Fruit fly (Drosophila melanogaster): ENCODE results near the gene yem.

The yem gene

DNA sequence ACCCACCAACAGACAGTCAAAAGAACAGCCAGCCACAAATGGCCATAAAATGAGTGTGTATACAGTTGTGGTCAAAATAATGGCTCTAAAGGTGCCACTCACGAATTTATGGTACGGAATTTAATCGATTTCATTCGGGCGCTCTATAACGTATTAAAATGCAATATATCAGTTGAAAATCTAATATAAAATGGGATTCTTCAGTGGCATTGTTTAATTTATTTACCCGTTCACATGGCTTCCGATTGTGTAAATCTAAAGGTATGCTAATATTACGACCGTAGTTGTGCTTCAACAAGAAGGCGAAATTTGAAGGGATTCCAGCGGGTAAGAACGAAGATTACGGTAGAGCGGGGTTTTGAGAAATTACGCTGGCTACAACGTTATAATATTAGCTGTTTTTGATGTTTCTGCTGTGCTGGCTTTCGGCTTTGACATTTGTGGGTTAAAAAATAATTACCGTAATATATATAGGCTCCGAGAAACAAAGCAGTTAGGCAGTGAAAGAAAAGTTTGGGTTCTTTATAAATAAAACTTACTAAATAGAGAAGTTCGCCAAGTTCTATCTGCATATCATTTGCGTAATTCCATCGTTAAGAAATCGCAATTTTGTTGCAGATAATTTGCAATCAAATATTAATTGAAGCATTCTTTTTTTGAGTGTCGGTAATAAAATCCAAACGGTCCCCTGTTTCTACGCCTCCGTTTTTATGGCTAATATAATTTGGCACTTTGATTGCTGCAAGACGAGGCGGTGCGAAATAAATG, 46.9 kb downstream of the yem start:
- TF ChIP-seq CG5204 (GFP tag; optimal IDR thresholded peaks at IDR 0.05) = no peak
- TF ChIP-seq CG1620 (GFP tag; optimal IDR thresholded peaks at IDR 0.05) = no peak
- TF ChIP-seq Crg-1 (GFP tag; optimal IDR thresholded peaks at IDR 0.05) = no peak
- TF ChIP-seq ovo (GFP tag; optimal IDR thresholded peaks at IDR 0.05) = no peak
- TF ChIP-seq toe (GFP tag; optimal IDR thresholded peaks at IDR 0.05) = no peak
- TF ChIP-seq CG12768 (GFP tag; optimal IDR thresholded peaks at IDR 0.05) = no peak
- no peak for TF ChIP-seq CG7045 (GFP tag; optimal IDR thresholded peaks at IDR 0.05)
- TF ChIP-seq bab1 (GFP tag; optimal IDR thresholded peaks at IDR 0.05) = no peak
- TF ChIP-seq Mnt (GFP tag; optimal IDR thresholded peaks at IDR 0.05) = no peak

DNA sequence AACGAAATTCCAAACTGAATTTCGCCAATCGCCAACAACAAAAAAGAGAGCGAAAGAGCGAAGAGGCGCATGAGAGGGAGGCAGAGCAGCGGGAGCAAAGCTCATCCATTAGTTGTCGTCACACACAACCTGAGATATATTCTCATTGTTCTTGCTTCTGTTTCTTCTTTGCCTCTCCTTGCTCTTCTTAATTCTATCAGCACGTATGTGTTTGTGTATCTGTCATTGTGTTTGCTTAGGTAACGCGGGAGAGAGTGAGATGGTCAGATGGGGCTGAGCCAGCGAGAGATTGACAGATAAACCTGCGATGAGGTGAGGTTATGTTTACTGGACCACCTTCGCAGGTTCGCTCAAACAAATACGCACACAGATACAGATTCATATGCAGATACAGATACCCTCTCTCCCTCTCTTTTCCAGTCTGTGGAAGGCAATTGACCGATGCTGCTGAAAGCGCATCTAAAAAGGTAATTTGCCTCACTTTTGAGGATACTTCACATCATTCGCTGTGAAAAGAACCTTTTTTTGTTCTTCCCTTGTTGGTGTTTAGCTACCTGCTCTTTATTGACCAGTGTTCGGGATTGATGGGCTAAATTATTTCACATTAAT, 48.6 kb downstream of the yem start:
- peak; percentile 22 for TF ChIP-seq kay (GFP tag; ENCODE audit: borderline replicate concordance)
- TF ChIP-seq toe (GFP tag; optimal IDR thresholded peaks at IDR 0.05) = peak; percentile 53
- TF ChIP-seq CG7101 (tag; optimal IDR thresholded peaks at IDR 0.05) = peak; percentile 27
- no peak for TF ChIP-seq cnc (optimal IDR thresholded peaks at IDR 0.05)
- peak; percentile 33 for TF ChIP-seq CG33017 (tag; optimal IDR thresholded peaks at IDR 0.05)
- TF ChIP-seq CG12768 (GFP tag; optimal IDR thresholded peaks at IDR 0.05) = peak; percentile 67
- TF ChIP-seq CG11617 (GFP tag; optimal IDR thresholded peaks at IDR 0.05) = peak; percentile 2
- TF ChIP-seq tj (GFP tag; optimal IDR thresholded peaks at IDR 0.05) = peak; percentile 45
- peak; percentile 12 for TF ChIP-seq Mnt (GFP tag; optimal IDR thresholded peaks at IDR 0.05)
- no peak for TF ChIP-seq cic (GFP tag; optimal IDR thresholded peaks at IDR 0.05)
- TF ChIP-seq CG14711 (tag; optimal IDR thresholded peaks at IDR 0.05) = no peak
- peak; percentile 8 for TF ChIP-seq pad (GFP tag; optimal IDR thresholded peaks at IDR 0.05)
- TF ChIP-seq Hr96 (GFP tag; optimal IDR thresholded peaks at IDR 0.05) = no peak
- TF ChIP-seq CG7045 (GFP tag; optimal IDR thresholded peaks at IDR 0.05) = peak; percentile 36
- no peak for TF ChIP-seq CG1620 (GFP tag; optimal IDR thresholded peaks at IDR 0.05)
- TF ChIP-seq Crg-1 (GFP tag; optimal IDR thresholded peaks at IDR 0.05) = peak; percentile 37
- no peak for TF ChIP-seq Clk (GFP tag; optimal IDR thresholded peaks at IDR 0.05)
- no peak for TF ChIP-seq ovo (GFP tag; optimal IDR thresholded peaks at IDR 0.05)

DNA sequence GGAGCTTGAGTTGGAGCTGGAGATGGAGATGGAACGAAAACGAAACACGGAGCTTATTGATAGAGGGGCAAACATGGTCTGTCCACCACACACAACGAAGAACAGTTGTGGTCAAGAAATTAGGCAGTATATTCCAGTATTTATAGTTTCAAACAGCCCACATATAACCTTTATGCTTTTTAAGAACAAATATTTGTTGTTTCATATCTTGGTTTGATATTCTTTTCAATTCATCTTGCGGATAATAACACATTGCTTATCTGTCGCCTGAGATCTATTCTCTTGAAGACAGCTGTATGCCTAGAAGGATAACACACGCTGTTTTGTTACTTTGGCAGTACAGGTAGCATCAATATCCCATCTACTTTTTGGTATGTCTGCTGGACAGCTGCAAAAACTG, 49.8 kb downstream of the yem start:
- TF ChIP-seq Clk (GFP tag; optimal IDR thresholded peaks at IDR 0.05) = no peak
- TF ChIP-seq bab1 (GFP tag; optimal IDR thresholded peaks at IDR 0.05) = no peak
- TF ChIP-seq CG7101 (tag; optimal IDR thresholded peaks at IDR 0.05) = no peak
- TF ChIP-seq toe (GFP tag; optimal IDR thresholded peaks at IDR 0.05) = no peak
- no peak for TF ChIP-seq ovo (GFP tag; optimal IDR thresholded peaks at IDR 0.05)

DNA sequence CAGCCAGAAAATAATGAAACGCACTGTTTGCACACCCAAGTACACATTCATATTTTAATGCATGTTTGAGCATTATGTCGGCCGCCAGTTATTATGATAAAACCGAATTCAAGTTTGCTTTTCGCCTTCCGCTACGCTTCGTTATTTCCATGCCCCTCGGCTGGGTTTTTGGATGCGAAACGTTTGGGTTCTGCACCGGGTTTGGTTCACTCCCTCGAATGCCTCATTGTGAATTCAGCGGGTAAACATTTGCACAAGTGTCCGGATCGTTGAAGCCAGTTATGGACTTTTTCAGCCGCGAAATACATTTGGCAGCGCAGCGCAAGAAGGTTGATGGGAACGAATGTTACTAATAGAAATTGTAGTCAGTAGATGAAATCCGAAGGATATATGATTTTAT, 51.5 kb downstream of the yem start:
- TF ChIP-seq Clk (GFP tag; optimal IDR thresholded peaks at IDR 0.05) = no peak
- no peak for TF ChIP-seq cic (GFP tag; optimal IDR thresholded peaks at IDR 0.05)

DNA sequence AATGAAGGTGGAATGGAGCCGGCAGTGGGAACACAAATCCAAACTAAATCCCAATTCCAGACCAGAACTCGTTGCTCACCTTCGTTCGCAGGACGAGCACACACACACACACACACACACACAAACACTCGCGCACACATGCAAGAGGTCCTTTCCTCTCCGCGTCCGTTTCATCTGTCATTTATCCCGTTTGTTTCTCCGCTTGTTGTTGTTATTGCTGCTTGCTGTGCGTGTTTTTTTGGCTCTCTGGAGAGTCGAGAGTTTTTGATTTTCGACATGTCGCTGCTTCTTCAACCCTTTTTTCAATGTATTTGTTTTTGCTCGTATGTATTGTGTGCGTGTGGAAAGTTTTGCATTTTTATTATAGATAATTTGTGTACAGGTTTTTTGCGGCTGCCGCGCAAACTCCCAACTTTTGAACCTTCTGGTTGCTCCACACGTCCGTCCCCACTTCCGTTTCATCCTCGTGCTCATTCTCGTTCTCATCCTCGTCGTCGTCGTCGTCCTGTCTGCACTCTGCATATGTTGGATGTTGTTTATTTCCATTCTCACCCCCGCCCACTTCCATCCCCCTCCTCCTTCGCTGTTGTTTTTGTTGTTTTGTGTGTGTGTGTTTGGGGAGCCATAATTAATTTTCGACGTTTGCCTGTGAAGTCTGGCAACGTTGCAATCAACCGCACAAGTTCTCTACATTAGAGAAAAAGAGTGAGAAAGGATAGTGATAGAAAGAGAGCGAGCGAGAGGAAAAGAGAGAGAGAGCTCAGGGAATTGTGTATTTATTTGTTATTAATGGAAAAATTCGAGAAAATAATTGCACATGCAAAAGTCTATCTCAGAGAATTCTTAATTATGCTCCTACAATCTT, 53.2 kb downstream of the yem start:
- TF ChIP-seq CG12768 (GFP tag; optimal IDR thresholded peaks at IDR 0.05) (no peak), CG11617 (GFP tag; optimal IDR thresholded peaks at IDR 0.05) (no peak), Clk (GFP tag; optimal IDR thresholded peaks at IDR 0.05) (no peak), Crg-1 (GFP tag; optimal IDR thresholded peaks at IDR 0.05) (no peak), ovo (GFP tag; optimal IDR thresholded peaks at IDR 0.05) (no peak)

DNA sequence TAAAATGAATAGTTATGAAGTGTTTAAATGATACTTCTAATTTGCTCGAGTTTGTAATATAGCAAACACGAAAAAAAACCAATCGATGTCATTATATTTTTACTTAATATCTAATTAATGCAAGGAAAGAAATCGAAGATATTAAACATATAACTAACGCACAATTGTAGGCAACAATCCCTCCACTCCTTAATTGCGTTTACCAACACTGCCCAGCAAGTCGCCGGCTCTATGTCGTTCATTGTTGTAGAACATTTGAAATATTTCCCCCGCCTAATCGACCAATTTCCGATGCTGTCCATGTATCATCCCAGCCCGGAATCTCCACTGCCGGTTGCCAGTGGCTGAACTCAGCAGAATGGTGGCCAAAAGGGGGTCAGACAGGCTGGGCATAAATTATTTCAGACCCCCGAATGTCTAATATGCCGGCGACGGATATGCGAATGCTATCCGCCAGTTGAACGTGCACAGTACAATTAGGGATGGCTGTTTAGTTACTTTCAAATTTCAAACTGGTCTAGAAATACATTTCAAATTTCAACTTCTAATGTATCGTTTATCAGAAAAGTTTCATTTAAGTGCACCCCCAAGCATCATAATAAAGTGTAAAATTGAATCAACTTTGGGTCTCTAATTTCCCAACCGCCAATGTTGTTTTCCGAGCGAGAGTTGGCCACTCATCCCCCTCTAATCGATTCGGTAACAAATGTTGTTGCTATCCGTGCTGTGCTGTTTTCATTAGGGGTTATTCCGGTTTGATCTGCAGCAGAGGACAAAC, 54.1 kb downstream of the yem start:
- no peak for TF ChIP-seq kay (GFP tag; ENCODE audit: borderline replicate concordance)
- TF ChIP-seq ovo (GFP tag; optimal IDR thresholded peaks at IDR 0.05) = no peak
- TF ChIP-seq CG7045 (GFP tag; optimal IDR thresholded peaks at IDR 0.05) = no peak
- no peak for TF ChIP-seq Clk (GFP tag; optimal IDR thresholded peaks at IDR 0.05)
- no peak for TF ChIP-seq tj (GFP tag; optimal IDR thresholded peaks at IDR 0.05)
- no peak for TF ChIP-seq pad (GFP tag; optimal IDR thresholded peaks at IDR 0.05)
- TF ChIP-seq CG5204 (GFP tag; optimal IDR thresholded peaks at IDR 0.05) = no peak
- TF ChIP-seq CG1620 (GFP tag; optimal IDR thresholded peaks at IDR 0.05) = no peak
- TF ChIP-seq cnc (optimal IDR thresholded peaks at IDR 0.05) = no peak
- no peak for TF ChIP-seq CG7101 (tag; optimal IDR thresholded peaks at IDR 0.05)
- no peak for TF ChIP-seq CG11617 (GFP tag; optimal IDR thresholded peaks at IDR 0.05)
- TF ChIP-seq CG14711 (tag; optimal IDR thresholded peaks at IDR 0.05) = no peak
- no peak for TF ChIP-seq Mnt (GFP tag; optimal IDR thresholded peaks at IDR 0.05)
- no peak for TF ChIP-seq bab1 (GFP tag; optimal IDR thresholded peaks at IDR 0.05)
